Comparison of ENCODE assay signal across 5 worm cellular contexts in genomic region chrX:12036114-12036513, ce11.
TF ChIP-seq lines count a peak whose summit lies in the region.

No protein-coding gene starts in this region.

TF ChIP-seq in whole organism, L1 larva, 84 proteins besides CTCF, POLR2A, EP300 and RAD21:
- no peak for TF ChIP-seq skn-1 (tag; optimal IDR thresholded peaks at IDR 0.05; lab: Kevin White, UChicago)
- peak; percentile 75 for TF ChIP-seq dsc-1 (tag; optimal IDR thresholded peaks at IDR 0.05; lab: Kevin White, UChicago)
- no peak for TF ChIP-seq nhr-47 (tag; optimal IDR thresholded peaks at IDR 0.05; lab: Kevin White, UChicago)

TF ChIP-seq in whole organism, early embryonic, 17 proteins besides CTCF, POLR2A, EP300 and RAD21:
- TF ChIP-seq scrt-1 (GFP tag; IDR thresholded peaks at IDR 0.05; lab: Robert Waterston, UW) (no peak), tbx-37 (GFP tag; conservative IDR thresholded peaks at IDR 0.05; lab: Robert Waterston, UW) (no peak), hmg-4 (GFP tag; optimal IDR thresholded peaks at IDR 0.05; lab: Kevin White, UChicago) (no peak), ets-7 (tag; optimal IDR thresholded peaks at IDR 0.05; lab: Kevin White, UChicago) (no peak), F13C5.2 (tag; optimal IDR thresholded peaks at IDR 0.05; lab: Kevin White, UChicago) (peak; percentile 3), ceh-36 (tag; optimal IDR thresholded peaks at IDR 0.05; lab: Kevin White, UChicago) (no peak)

TF ChIP-seq in whole organism, late embryonic, 69 proteins besides CTCF, POLR2A, EP300 and RAD21:
- TF ChIP-seq unc-42 (tag; optimal IDR thresholded peaks at IDR 0.05; lab: Kevin White, UChicago): peak; percentile 81
- TF ChIP-seq ceh-31 (tag; optimal IDR thresholded peaks at IDR 0.05; lab: Kevin White, UChicago): no peak
TF ChIP-seq in whole organism, late embryonic: peak in this region for 1.

TF ChIP-seq in whole organism, midembryonic, 9 proteins besides CTCF, POLR2A, EP300 and RAD21:
- no peak for TF ChIP-seq ztf-23 (GFP tag; IDR thresholded peaks at IDR 0.05; lab: Robert Waterston, UW)
- TF ChIP-seq flt-1 (GFP tag; IDR thresholded peaks at IDR 0.05; lab: Robert Waterston, UW): no peak
- no peak for TF ChIP-seq ztf-29 (GFP tag; IDR thresholded peaks at IDR 0.05; lab: Robert Waterston, UW)
- TF ChIP-seq cog-1 (tag; optimal IDR thresholded peaks at IDR 0.05; lab: Kevin White, UChicago): peak; percentile 2

TF ChIP-seq in whole organism, mixed stage, embryonic, 35 proteins besides CTCF, POLR2A, EP300 and RAD21:
- TF ChIP-seq ces-1 (GFP tag; optimal IDR thresholded peaks at IDR 0.05; lab: Kevin White, UChicago) (peak; percentile 88), mep-1 (tag; optimal IDR thresholded peaks at IDR 0.05; lab: Kevin White, UChicago) (no peak)
